Fruit fly (Drosophila melanogaster): ENCODE data around the gene CG13727.

dm6 chr3L:17322541-17322940 lies 18.6 kb downstream of the CG13727 start, which contains the start of gene CG13724:
- no peak for TF ChIP-seq psq (optimal IDR thresholded peaks at IDR 0.05)
- TF ChIP-seq pan (optimal IDR thresholded peaks at IDR 0.05) = no peak
- no peak for TF ChIP-seq CG8478 (optimal IDR thresholded peaks at IDR 0.05)
